Fruit fly (Drosophila melanogaster) whole organism, prepupa: ENCODE results near the gene SKIP.

ENCODE experiments used
- CG10631 ChIP-seq: fragments of 200-800 bp; sonication (Bioruptor generic); optimal IDR thresholded peaks from 2 replicates; lab custom pipeline; 2016; ENCODE audit warnings: missing biosample characterization, missing genetic modification characterization
- CG10669 ChIP-seq: fragments of 200-800 bp; sonication (Bioruptor generic); optimal IDR thresholded peaks from 3 replicates; lab custom pipeline; 2018; ENCODE audit warnings: missing biosample characterization, mild to moderate bottlenecking, missing genetic modification characterization, moderate library complexity
- CG11294 ChIP-seq: fragments of 200-800 bp; sonication (Bioruptor generic); IDR thresholded peaks from 2 replicates; pipeline ENCODE4 v1.3.6; 2022; ENCODE audit warnings: missing biosample characterization, missing genetic modification characterization
- CG11762 ChIP-seq: fragments of 200-800 bp; sonication (Bioruptor generic); optimal IDR thresholded peaks from 3 replicates; lab custom pipeline; 2016; ENCODE audit warnings: missing biosample characterization, missing genetic modification characterization; ENCODE audit not compliant: insufficient read depth
- CG11902 ChIP-seq: fragments of 200-800 bp; sonication (Bioruptor generic); optimal IDR thresholded peaks from 3 replicates; lab custom pipeline; 2016; ENCODE audit warnings: missing biosample characterization, missing genetic modification characterization
- CG15336 ChIP-seq: fragments of 200-800 bp; sonication (Bioruptor generic); IDR thresholded peaks from 2 replicates; pipeline ENCODE4 v1.3.6; 2022; ENCODE audit warnings: missing biosample characterization, missing genetic modification characterization
- CG16779 ChIP-seq: fragments of 200-800 bp; sonication (Bioruptor generic); optimal IDR thresholded peaks from 3 replicates; lab custom pipeline; 2017; ENCODE audit warnings: missing biosample characterization, mild to moderate bottlenecking, missing genetic modification characterization
- CG3919 ChIP-seq: fragments of 200-800 bp; sonication (Bioruptor generic); optimal IDR thresholded peaks from 3 replicates; lab custom pipeline; 2016; ENCODE audit warnings: missing biosample characterization, missing genetic modification characterization
- CG6163 ChIP-seq: fragments of 200-800 bp; sonication (Bioruptor generic); IDR thresholded peaks from 3 replicates; pipeline ENCODE4 v1.3.6; 2022; ENCODE audit warnings: missing biosample characterization, missing genetic modification characterization
- CG6276 ChIP-seq: fragments of 200-800 bp; sonication (Bioruptor generic); optimal IDR thresholded peaks from 2 replicates; lab custom pipeline; 2017; ENCODE audit warnings: missing biosample characterization, mild to moderate bottlenecking, missing genetic modification characterization
- CG6792 ChIP-seq: fragments of 200-800 bp; sonication (Bioruptor generic); optimal IDR thresholded peaks from 3 replicates; lab custom pipeline; 2016; ENCODE audit warnings: missing biosample characterization, missing genetic modification characterization
- CG6808 ChIP-seq: fragments of 200-800 bp; sonication (Bioruptor generic); optimal IDR thresholded peaks from 3 replicates; lab custom pipeline; 2017; ENCODE audit warnings: missing biosample characterization, missing genetic modification characterization, mild to moderate bottlenecking, moderate library complexity, missing genetic modification reagents
- CG7368 ChIP-seq: fragments of 200-800 bp; sonication (Bioruptor generic); optimal IDR thresholded peaks from 3 replicates; lab custom pipeline; 2016; ENCODE audit warnings: missing biosample characterization, missing genetic modification characterization
- CG8119 ChIP-seq: fragments of 200-800 bp; sonication (Bioruptor generic); IDR thresholded peaks from 3 replicates; pipeline ENCODE4 v1.3.6; 2022; ENCODE audit warnings: missing biosample characterization, missing genetic modification characterization
- CG8632 ChIP-seq: fragments of 200-800 bp; sonication (Bioruptor generic); optimal IDR thresholded peaks from 3 replicates; lab custom pipeline; 2016; ENCODE audit warnings: missing biosample characterization, missing genetic modification characterization
- Eip75B ChIP-seq: fragments of 200-800 bp; sonication (Bioruptor generic); optimal IDR thresholded peaks from 3 replicates; lab custom pipeline; 2016; ENCODE audit warnings: missing biosample characterization, missing genetic modification characterization
- Eip78C ChIP-seq: fragments of 200-800 bp; sonication (Bioruptor generic); peaks from one replicate; lab custom pipeline; 2016; ENCODE audit warnings: missing biosample characterization, missing genetic modification characterization
- Ets21C ChIP-seq: fragments of 200-800 bp; sonication (Bioruptor generic); optimal IDR thresholded peaks from 3 replicates; lab custom pipeline; 2016; ENCODE audit warnings: missing biosample characterization, missing genetic modification characterization
- Ets96B ChIP-seq: fragments of 200-800 bp; optimal IDR thresholded peaks from 2 replicates; lab custom pipeline; 2019; ENCODE audit warnings: missing biosample characterization, mild to moderate bottlenecking, missing genetic modification characterization, moderate library complexity
- Gug ChIP-seq: fragments of 200-800 bp; sonication (Bioruptor generic); IDR thresholded peaks from 2 replicates; pipeline ENCODE4 v1.3.6; 2022; ENCODE audit warnings: missing biosample characterization, missing genetic modification characterization
- Hr38 ChIP-seq: sonication (Bioruptor generic); optimal IDR thresholded peaks from 2 replicates; lab custom pipeline; 2016; ENCODE audit warnings: missing biosample characterization, missing genetic modification characterization
- Hr39 ChIP-seq: fragments of 200-800 bp; sonication (Bioruptor generic); optimal IDR thresholded peaks from 2 replicates; lab custom pipeline; 2016; ENCODE audit warnings: missing biosample characterization, missing genetic modification characterization
- Hr4 ChIP-seq: fragments of 200-800 bp; sonication (Bioruptor generic); optimal IDR thresholded peaks from 3 replicates; lab custom pipeline; 2016; ENCODE audit warnings: missing biosample characterization, missing genetic modification characterization
- Met ChIP-seq: fragments of 200-800 bp; sonication (Bioruptor generic); optimal IDR thresholded peaks from 3 replicates; lab custom pipeline; 2016; ENCODE audit warnings: missing biosample characterization, missing genetic modification characterization
- Sox15 ChIP-seq: fragments of 200-800 bp; sonication (Bioruptor generic); optimal IDR thresholded peaks from 3 replicates; lab custom pipeline; 2016; ENCODE audit warnings: missing biosample characterization, missing genetic modification characterization
- achi ChIP-seq: fragments of 200-800 bp; sonication (Bioruptor generic); optimal IDR thresholded peaks from 3 replicates; lab custom pipeline; 2016; ENCODE audit warnings: missing biosample characterization, missing genetic modification characterization
- acj6 ChIP-seq: fragments of 200-800 bp; sonication (Bioruptor generic); optimal IDR thresholded peaks from 3 replicates; lab custom pipeline; 2016; ENCODE audit warnings: missing biosample characterization, missing genetic modification characterization
- cyc ChIP-seq: fragments of 200-800 bp; sonication (Bioruptor generic); optimal IDR thresholded peaks from 3 replicates; lab custom pipeline; 2016; ENCODE audit warnings: missing biosample characterization, missing genetic modification characterization
- dac ChIP-seq: fragments of 200-800 bp; sonication (Bioruptor generic); optimal IDR thresholded peaks from 2 replicates; lab custom pipeline; 2017; ENCODE audit warnings: missing biosample characterization, mild to moderate bottlenecking, missing genetic modification characterization
- eg ChIP-seq: fragments of 200-800 bp; sonication (Bioruptor generic); IDR thresholded peaks from 3 replicates; pipeline ENCODE4 v1.3.6; 2022; ENCODE audit warnings: missing biosample characterization, missing genetic modification characterization
- esn ChIP-seq: fragments of 200-800 bp; sonication (Bioruptor generic); optimal IDR thresholded peaks from 2 replicates; lab custom pipeline; 2016; ENCODE audit warnings: missing biosample characterization, mild to moderate bottlenecking, missing genetic modification characterization, moderate library complexity
- fd85E ChIP-seq: fragments of 200-800 bp; sonication (Bioruptor generic); optimal IDR thresholded peaks from 3 replicates; lab custom pipeline; 2016; ENCODE audit warnings: missing biosample characterization, missing genetic modification characterization
- lz ChIP-seq: fragments of 200-800 bp; sonication (Bioruptor generic); optimal IDR thresholded peaks from 3 replicates; lab custom pipeline; 2016; ENCODE audit warnings: missing biosample characterization, missing genetic modification characterization
- net ChIP-seq: fragments of 200-800 bp; sonication (Bioruptor generic); optimal IDR thresholded peaks from 3 replicates; lab custom pipeline; 2016; ENCODE audit warnings: missing biosample characterization, missing genetic modification characterization
- pdm3 ChIP-seq: fragments of 200-800 bp; sonication (Bioruptor generic); optimal IDR thresholded peaks from 3 replicates; lab custom pipeline; 2016; ENCODE audit warnings: missing biosample characterization, missing genetic modification characterization
- salr ChIP-seq, 2 experiments: fragments of 200-800 bp; sonication (Bioruptor generic); optimal IDR thresholded peaks; 3 replicates each; lab custom pipeline; 2016 to 2018; ENCODE audit warnings: missing biosample characterization in 2 of 2, missing genetic modification characterization in 2 of 2, mild to moderate bottlenecking in 1 of 2
- spab ChIP-seq: fragments of 200-800 bp; sonication (Bioruptor generic); optimal IDR thresholded peaks from 2 replicates; lab custom pipeline; 2017; ENCODE audit warnings: missing biosample characterization, mild to moderate bottlenecking, missing genetic modification characterization, missing genetic modification reagents
- ss ChIP-seq, 2 experiments: fragments of 200-800 bp; sonication (Bioruptor generic); optimal IDR thresholded peaks; 2 replicates in 1 of 2; 3 replicates in 1 of 2; lab custom pipeline; 2017 to 2018; ENCODE audit warnings: mild to moderate bottlenecking in 2 of 2, missing biosample characterization in 2 of 2, missing genetic modification characterization in 2 of 2, moderate library complexity in 1 of 2
- svp ChIP-seq: fragments of 200-800 bp; sonication (Bioruptor generic); peaks from one replicate; lab custom pipeline; 2016; ENCODE audit warnings: missing biosample characterization, missing genetic modification characterization
- vri ChIP-seq: fragments of 200-800 bp; sonication (Bioruptor generic); optimal IDR thresholded peaks from 3 replicates; lab custom pipeline; 2016; ENCODE audit warnings: missing biosample characterization, mild to moderate bottlenecking, missing genetic modification characterization

The SKIP gene

dm6 chr3R:22328665-22329350 is 195.2 kb downstream of the SKIP start, which contains the start of gene CG7080 (continued):
- peak; percentile 36 for TF ChIP-seq CG8632 (GFP tag; lab: Kevin White, UChicago)
- TF ChIP-seq Hr4 (GFP tag; lab: Kevin White, UChicago) = no peak
- no peak for TF ChIP-seq CG6276 (GFP tag; lab: Kevin White, UChicago)
- TF ChIP-seq CG6163 (GFP tag; lab: Robert Waterston, UW) = no peak; the same call in 2 of the 3 replicates
- TF ChIP-seq esn = peak; percentile 37
- TF ChIP-seq Gug (GFP tag; lab: Robert Waterston, UW) = no peak
- TF ChIP-seq CG16779 (tag; lab: Kevin White, UChicago) = no peak
- TF ChIP-seq eg = no peak
- TF ChIP-seq achi (GFP tag; lab: Kevin White, UChicago) = peak; percentile 12
- TF ChIP-seq CG11902 (GFP tag; lab: Kevin White, UChicago) = no peak
- TF ChIP-seq fd85E (GFP tag; lab: Kevin White, UChicago) = no peak
- TF ChIP-seq spab (GFP tag; lab: Kevin White, UChicago) = no peak
- peak; percentile 9 for TF ChIP-seq cyc
- no peak for TF ChIP-seq CG11294 (GFP tag; lab: Robert Waterston, UW)
- peak; percentile 6 for TF ChIP-seq Eip75B
- TF ChIP-seq Sox15 (GFP tag; lab: Kevin White, UChicago) = no peak
- TF ChIP-seq net = peak; percentile 7
- TF ChIP-seq CG3919 (GFP tag; lab: Kevin White, UChicago) = peak; percentile 31
- TF ChIP-seq CG7368 (GFP tag; lab: Kevin White, UChicago) = no peak
- TF ChIP-seq svp = peak; percentile 80
- peak; percentile 80 for TF ChIP-seq Eip78C

- TF ChIP-seq Eip78C (peak; percentile 1), CG11294 (GFP tag; lab: Robert Waterston, UW) (no peak)
Observed at dm6 chr3R:22330512-22331119, 197.0 kb downstream of the SKIP start, which contains the start of gene CG33721. Gene CG33721 (plus strand): TSS chr3R:22331069.

dm6 chr3R:22331691-22332090 is 198.1 kb downstream of the SKIP start, which contains the start of gene CG13862:
Gene CG13862 (plus strand): TSS chr3R:22331991.
- TF ChIP-seq acj6 (GFP tag; lab: Kevin White, UChicago) (no peak), salr (GFP tag; optimal IDR thresholded peaks at IDR 0.05; lab: Kevin White, UChicago) (no peak), dac (GFP tag; lab: Kevin White, UChicago) (no peak), CG16779 (tag; lab: Kevin White, UChicago) (no peak), fd85E (GFP tag; lab: Kevin White, UChicago) (no peak), CG15336 (GFP tag; lab: Robert Waterston, UW) (no peak), CG8119 (GFP tag; lab: Robert Waterston, UW) (no peak), CG10669 (no peak), svp (no peak), Ets96B (tag; lab: Kevin White, UChicago) (no peak), net (no peak), spab (GFP tag; lab: Kevin White, UChicago) (no peak), Hr38 (GFP tag; lab: Kevin White, UChicago) (no peak), Eip75B (no peak), lz (GFP tag; lab: Kevin White, UChicago) (no peak), CG10631 (GFP tag; lab: Kevin White, UChicago) (no peak), CG11762 (GFP tag; lab: Kevin White, UChicago) (no peak), Gug (GFP tag; lab: Robert Waterston, UW) (no peak), Ets21C (GFP tag; lab: Kevin White, UChicago) (no peak), Hr39 (GFP tag; lab: Kevin White, UChicago) (no peak)

dm6 chr3R:22334050-22334449 is 200.4 kb downstream of the SKIP start, which contains the start of gene CG5391:
Gene CG5391 (minus strand): TSS chr3R:22334150.
- TF ChIP-seq Hr38 (GFP tag; lab: Kevin White, UChicago) (no peak), vri (GFP tag; lab: Kevin White, UChicago) (no peak), ss (GFP tag; optimal IDR thresholded peaks at IDR 0.05; lab: Kevin White, UChicago) (no peak), Hr4 (GFP tag; lab: Kevin White, UChicago) (no peak), eg (no peak), CG6792 (GFP tag; lab: Kevin White, UChicago) (no peak), fd85E (GFP tag; lab: Kevin White, UChicago) (no peak), CG6808 (GFP tag; lab: Kevin White, UChicago) (no peak), Met (GFP tag; lab: Kevin White, UChicago) (no peak), CG8119 (GFP tag; lab: Robert Waterston, UW) (no peak), CG11902 (GFP tag; lab: Kevin White, UChicago) (no peak), CG10631 (GFP tag; lab: Kevin White, UChicago) (no peak), Eip78C (no peak), CG6276 (GFP tag; lab: Kevin White, UChicago) (no peak), spab (GFP tag; lab: Kevin White, UChicago) (no peak), pdm3 (GFP tag; lab: Kevin White, UChicago) (no peak), CG11762 (GFP tag; lab: Kevin White, UChicago) (no peak), salr (GFP tag; optimal IDR thresholded peaks at IDR 0.05; lab: Kevin White, UChicago) (no peak), lz (GFP tag; lab: Kevin White, UChicago) (no peak)
